Fruit fly (Drosophila melanogaster) whole organism: ENCODE results near the gene dsd.

ENCODE experiments used
- CG8478 ChIP-seq: fragments of >200 bp; optimal IDR thresholded peaks from 2 replicates; lab custom pipeline; 2018; ENCODE audit warnings: inconsistent platforms
- pan ChIP-seq: fragments of >200 bp; optimal IDR thresholded peaks from 2 replicates; lab custom pipeline; 2017

- TF ChIP-seq pan (no peak), CG8478 (no peak)
These were observed 50.7 kb downstream of the dsd start for dm6 chr3R:27556466-27556865.
